Worm (Caenorhabditis elegans): ENCODE results near the gene nspc-7.

The nspc-7 gene

ce11 chrX:8545971-8546442 is 4.3 kb downstream of the nspc-7 start, which contains the start of gene sdha-1 (continued):
- TF ChIP-seq F33H1.4 (GFP tag; IDR thresholded peaks at IDR 0.05): no peak
- TF ChIP-seq nhr-179 (tag; optimal IDR thresholded peaks at IDR 0.05): no peak
- TF ChIP-seq K12H6.12 (tag; optimal IDR thresholded peaks at IDR 0.05): peak; percentile 73
- TF ChIP-seq F22D6.2 (tag; optimal IDR thresholded peaks at IDR 0.05): peak; percentile 2
- peak; percentile 43; the same call in 1 of the 2 replicates for TF ChIP-seq hmg-1.2 (GFP tag; IDR thresholded peaks at IDR 0.05)
- TF ChIP-seq egl-18 (GFP tag; IDR thresholded peaks at IDR 0.05): no peak
- peak; percentile 19; the same call in 1 of the 2 replicates for TF ChIP-seq nfyb-1 (GFP tag; IDR thresholded peaks at IDR 0.05)
- peak; percentile 56 for TF ChIP-seq tbp1 (GFP tag; optimal IDR thresholded peaks at IDR 0.05)
- peak; percentile 21 for TF ChIP-seq athp-1 (tag; optimal IDR thresholded peaks at IDR 0.05)
- TF ChIP-seq zfh-2 (GFP tag; conservative IDR thresholded peaks at IDR 0.05): peak; percentile 76; the same call in 1 of the 2 replicates
- no peak for TF ChIP-seq B0261.1 (tag; optimal IDR thresholded peaks at IDR 0.05)
- no peak for TF ChIP-seq akir-1 (GFP tag; optimal IDR thresholded peaks at IDR 0.05)
- no peak for TF ChIP-seq madf-3 (GFP tag; IDR thresholded peaks at IDR 0.05)
- TF ChIP-seq nhr-90 (tag; optimal IDR thresholded peaks at IDR 0.05): peak; percentile 41
- peak; percentile 81 for TF ChIP-seq ztf-22 (GFP tag; optimal IDR thresholded peaks at IDR 0.05)
- TF ChIP-seq dpff-1 (tag; optimal IDR thresholded peaks at IDR 0.05): no peak
- peak; percentile 17 for TF ChIP-seq chd-7 (tag; optimal IDR thresholded peaks at IDR 0.05)
- peak; percentile 69; the same call in 1 of the 2 replicates for TF ChIP-seq Y53G8AR.9 (GFP tag; conservative IDR thresholded peaks at IDR 0.05)
- TF ChIP-seq F37B4.10 (GFP tag; IDR thresholded peaks at IDR 0.05): no peak
- TF ChIP-seq ZK185.1 (tag; optimal IDR thresholded peaks at IDR 0.05; ENCODE audit: poor library complexity, severe bottlenecking): peak; percentile 52
- TF ChIP-seq tlf-1 (GFP tag; optimal IDR thresholded peaks at IDR 0.05): peak; percentile 40
- no peak for TF ChIP-seq sea-2 (GFP tag; IDR thresholded peaks at IDR 0.05)
- peak; percentile 90 for TF ChIP-seq dox-1 (GFP tag; IDR thresholded peaks at IDR 0.05)
- peak; percentile 70 for TF ChIP-seq somi-1 (GFP tag; optimal IDR thresholded peaks at IDR 0.05)
- peak in 1 of 3 experiments; percentile 60 for TF ChIP-seq lin-35 (GFP tag; optimal IDR thresholded peaks at IDR 0.05)
- TF ChIP-seq madf-10 (tag; optimal IDR thresholded peaks at IDR 0.05): peak; percentile 56
- peak; percentile 37 for TF ChIP-seq atf-7 (tag; optimal IDR thresholded peaks at IDR 0.05)
- TF ChIP-seq ets-4 (GFP tag; optimal IDR thresholded peaks at IDR 0.05): peak; percentile 64

- TF ChIP-seq nhr-80 (tag; optimal IDR thresholded peaks at IDR 0.05) (peak; percentile 90), somi-1 (GFP tag; optimal IDR thresholded peaks at IDR 0.05) (no peak), snpc-4 (GFP tag; optimal IDR thresholded peaks at IDR 0.05) (no peak), snpc-4 (tag; optimal IDR thresholded peaks at IDR 0.05) (no peak), cebp-1 (GFP tag; IDR thresholded peaks at IDR 0.05) (no peak), cebp-1 (tag; optimal IDR thresholded peaks at IDR 0.05) (peak; percentile 28)
Measured at ce11 chrX:8549026-8549425, 7.4 kb downstream of the nspc-7 start, which contains the start of gene D2021.4. Gene D2021.4 (minus strand): TSS chrX:8549073.

ce11 chrX:8550099-8550498 is 8.4 kb downstream of the nspc-7 start:
- peak; percentile 35; the same call in 1 of the 2 replicates for TF ChIP-seq C06A6.2 (GFP tag; conservative IDR thresholded peaks at IDR 0.05)
- no peak for TF ChIP-seq hmg-20 (GFP tag; IDR thresholded peaks at IDR 0.05)
- TF ChIP-seq unc-62 (GFP tag; optimal IDR thresholded peaks at IDR 0.05): peak; percentile 6
- no peak for TF ChIP-seq lsl-1 (GFP tag; optimal IDR thresholded peaks at IDR 0.05)
- TF ChIP-seq sptf-2 (GFP tag; optimal IDR thresholded peaks at IDR 0.05): peak; percentile 27
- peak; percentile 40; the same call in 1 of the 2 replicates for TF ChIP-seq hmg-1.2 (GFP tag; IDR thresholded peaks at IDR 0.05)
- peak; percentile 85 for TF ChIP-seq nhr-80 (tag; optimal IDR thresholded peaks at IDR 0.05)
- TF ChIP-seq ceh-27 (GFP tag; optimal IDR thresholded peaks at IDR 0.05): peak; percentile 38
- TF ChIP-seq dox-1 (GFP tag; IDR thresholded peaks at IDR 0.05): peak; percentile 38; the same call in 1 of the 2 replicates
- peak; percentile 17 for TF ChIP-seq tbp1 (GFP tag; optimal IDR thresholded peaks at IDR 0.05)
- TF ChIP-seq ztf-18 (tag; optimal IDR thresholded peaks at IDR 0.05): peak; percentile 32
- peak; percentile 31 for TF ChIP-seq chd-7 (tag; optimal IDR thresholded peaks at IDR 0.05)
- 0 out of 2 replicates have a peak, but pooled peaks have one; percentile 60 for TF ChIP-seq nfyb-1 (GFP tag; IDR thresholded peaks at IDR 0.05)
- no peak for TF ChIP-seq ztf-3 (GFP tag; optimal IDR thresholded peaks at IDR 0.05)
- peak; percentile 26 for TF ChIP-seq die-1 (tag; optimal IDR thresholded peaks at IDR 0.05)
- no peak for TF ChIP-seq egl-44 (GFP tag; IDR thresholded peaks at IDR 0.05)
- peak; percentile 79 for TF ChIP-seq somi-1 (GFP tag; optimal IDR thresholded peaks at IDR 0.05)
- TF ChIP-seq atf-7 (tag; optimal IDR thresholded peaks at IDR 0.05): peak; percentile 45
- peak; percentile 86 for TF ChIP-seq lin-40 (tag; optimal IDR thresholded peaks at IDR 0.05)
- TF ChIP-seq K11D2.4 (GFP tag; IDR thresholded peaks at IDR 0.05): 0 out of 2 replicates have a peak, but pooled peaks have one; percentile 40
- peak; percentile 54 for TF ChIP-seq ztf-26 (tag; optimal IDR thresholded peaks at IDR 0.05)
- TF ChIP-seq madf-10 (tag; optimal IDR thresholded peaks at IDR 0.05): peak; percentile 1
